Worm (Caenorhabditis elegans) whole organism, dauer: ENCODE measurements around the gene srv-32.

ENCODE experiments used
- unc-62 ChIP-seq: sonication (generic microtip); optimal IDR thresholded peaks from 2 replicates; lab custom pipeline; 2017; ENCODE audit warnings: missing biosample characterization, missing genetic modification reagents, missing genetic modification characterization

srv-32 gene

ce11 chrIV:6230560-6231073 is 51.4 kb downstream of the srv-32 start, which contains the start of gene F58F9.4:
Gene F58F9.4, plus strand, starts transcription at chrIV:6231023.
- TF ChIP-seq unc-62 (GFP tag; lab: Kevin White, UChicago), result no peak
